Fruit fly (Drosophila melanogaster): ENCODE measurements around the gene CG14422.

CG14422 gene

DNA sequence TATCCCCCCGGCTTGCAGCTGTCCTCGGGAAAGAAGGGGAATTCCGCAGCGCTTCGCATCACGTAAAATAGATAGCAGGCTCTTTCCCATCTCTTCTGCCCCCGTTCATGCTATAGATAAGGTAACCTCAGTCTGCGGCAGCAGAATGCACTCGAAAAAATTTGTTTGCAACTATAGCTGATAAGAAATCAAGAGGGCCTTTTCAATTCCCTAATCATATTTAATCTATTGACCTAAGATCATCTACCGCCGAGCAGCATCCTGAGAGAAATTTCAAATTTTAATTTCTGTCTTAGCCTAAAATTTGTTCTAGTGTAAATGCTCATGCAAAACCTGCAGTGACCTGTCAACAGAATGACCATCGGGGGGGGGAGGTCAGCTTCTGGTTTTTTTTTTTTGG lies 13.5 kb downstream of the CG14422 start (continued):
- TF ChIP-seq CG11456 (GFP tag; IDR thresholded peaks at IDR 0.05) (no peak), CG11560 (tag; IDR thresholded peaks at IDR 0.05) (no peak), CG1024 (GFP tag; IDR thresholded peaks at IDR 0.05) (no peak), cg (GFP tag; optimal IDR thresholded peaks at IDR 0.05) (no peak), chif (GFP tag; optimal IDR thresholded peaks at IDR 0.05) (peak in 1 of 2 experiments; percentile 1), Med (GFP tag) (peak; percentile 53), CG6683 (GFP tag; optimal IDR thresholded peaks at IDR 0.05) (no peak), CG6689 (GFP tag; IDR thresholded peaks at IDR 0.05) (no peak), gem (tag; optimal IDR thresholded peaks at IDR 0.05) (peak; percentile 33), dmrt11E (tag; optimal IDR thresholded peaks at IDR 0.05) (peak; percentile 31), Xrp1 (GFP tag; IDR thresholded peaks at IDR 0.05) (peak; percentile 27; the same call in 1 of the 2 replicates), CG7271 (tag; optimal IDR thresholded peaks at IDR 0.05) (no peak), Eip74EF (GFP tag; optimal IDR thresholded peaks at IDR 0.05) (no peak), jing (GFP tag; optimal IDR thresholded peaks at IDR 0.05) (no peak), CG11695 (GFP tag; IDR thresholded peaks at IDR 0.05) (no peak), CG1603 (tag; optimal IDR thresholded peaks at IDR 0.05) (peak; percentile 41), CG8359 (GFP tag; optimal IDR thresholded peaks at IDR 0.05; ENCODE audit: borderline replicate concordance) (no peak), CG7839 (tag; optimal IDR thresholded peaks at IDR 0.05) (peak; percentile 12), rib (GFP tag; IDR thresholded peaks at IDR 0.05) (no peak), HmgD (GFP tag; optimal IDR thresholded peaks at IDR 0.05) (no peak), cwo (GFP tag; optimal IDR thresholded peaks at IDR 0.05) (no peak), jumu (GFP tag; optimal IDR thresholded peaks at IDR 0.05) (no peak), zfh1 (GFP tag; IDR thresholded peaks at IDR 0.05) (peak; percentile 27; the same call in 1 of the 3 replicates), cas (GFP tag; IDR thresholded peaks at IDR 0.05) (no peak), bsh (GFP tag; optimal IDR thresholded peaks at IDR 0.05) (peak in 1 of 2 experiments; percentile 23), Taf1 (GFP tag; IDR thresholded peaks at IDR 0.05) (no peak), pum (GFP tag; optimal IDR thresholded peaks at IDR 0.05) (peak; percentile 1), ara (GFP tag; IDR thresholded peaks at IDR 0.05) (0 out of 2 replicates have a peak, but pooled peaks have one; percentile 29), h (optimal IDR thresholded peaks at IDR 0.05) (no peak)

DNA sequence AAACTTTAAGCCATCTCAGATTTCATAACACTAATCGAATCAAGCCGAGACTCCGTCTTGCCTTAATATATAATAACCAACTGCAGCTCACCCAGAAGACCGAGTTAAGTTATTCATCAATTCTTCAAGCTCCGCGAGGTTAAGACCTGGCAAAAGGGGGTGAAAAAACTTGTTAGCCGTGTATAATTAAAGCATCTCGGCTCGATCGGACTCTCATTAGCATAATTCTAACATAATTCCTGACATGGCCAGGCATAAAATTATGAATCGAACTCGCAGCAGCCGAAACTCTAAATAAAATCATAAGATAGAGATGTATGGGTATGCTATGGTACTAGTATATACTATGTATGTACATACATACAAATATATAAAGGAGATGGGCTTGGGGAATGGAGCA lies 20.0 kb downstream of the CG14422 start:
- TF ChIP-seq gsb-n (tag; optimal IDR thresholded peaks at IDR 0.05): peak; percentile 4
- no peak for TF ChIP-seq Atf3 (GFP tag; optimal IDR thresholded peaks at IDR 0.05)
- TF ChIP-seq chinmo (GFP tag; IDR thresholded peaks at IDR 0.05; ENCODE audit: partially characterized antibody): peak; percentile 62; the same call in 1 of the 4 replicates
- no peak for TF ChIP-seq CG6765 (GFP tag; optimal IDR thresholded peaks at IDR 0.05)
- TF ChIP-seq CG18619 (GFP tag; optimal IDR thresholded peaks at IDR 0.05): no peak
- no peak for TF ChIP-seq unpg (GFP tag; optimal IDR thresholded peaks at IDR 0.05)
- TF ChIP-seq CG13894 (tag; optimal IDR thresholded peaks at IDR 0.05): peak; percentile 5
- TF ChIP-seq CG12769 (tag; optimal IDR thresholded peaks at IDR 0.05): peak; percentile 37
- TF ChIP-seq ttk (GFP tag; IDR thresholded peaks at IDR 0.05): no peak
- TF ChIP-seq vvl (GFP tag; IDR thresholded peaks at IDR 0.05): peak; percentile 60; the same call in 1 of the 2 replicates
- no peak for TF ChIP-seq CG9215 (GFP tag; IDR thresholded peaks at IDR 0.05)

Measured in whole organism, embryonic.